Worm (Caenorhabditis elegans): ENCODE data around the gene hlh-34.
A peak's percentile ranks its signal among the peaks of the same experiment; 100 is the strongest.

ce11 chrV:13657291-13657690, 49.9 kb downstream of the hlh-34 start:
- TF ChIP-seq saeg-2 (GFP tag; IDR thresholded peaks at IDR 0.05) (0 out of 2 replicates have a peak, but pooled peaks have one; percentile 12), lin-39 (tag; optimal IDR thresholded peaks at IDR 0.05) (no peak), unc-62 (GFP tag; optimal IDR thresholded peaks at IDR 0.05 in 1 of 2) (peak in 1 of 2 experiments; percentile 97), unc-62 (tag; optimal IDR thresholded peaks at IDR 0.05) (no peak), aly-2 (tag; optimal IDR thresholded peaks at IDR 0.05) (no peak), unc-39 (tag; optimal IDR thresholded peaks at IDR 0.05) (no peak), pqm-1 (tag; optimal IDR thresholded peaks at IDR 0.05) (peak; percentile 17), nhr-11 (tag; optimal IDR thresholded peaks at IDR 0.05) (peak; percentile 34), pha-4 (GFP tag; IDR thresholded peaks at IDR 0.05) (no peak), pha-4 (tag; optimal IDR thresholded peaks at IDR 0.05) (no peak), R02D3.7 (tag; optimal IDR thresholded peaks at IDR 0.05) (no peak), Y105C5A.15 (GFP tag; IDR thresholded peaks at IDR 0.05) (no peak), daf-19 (GFP tag; conservative IDR thresholded peaks at IDR 0.05) (no peak), dve-1 (tag; optimal IDR thresholded peaks at IDR 0.05; ENCODE audit: insufficient read depth) (peak; percentile 97), ceh-82 (tag; optimal IDR thresholded peaks at IDR 0.05) (no peak), egl-43 (GFP tag; IDR thresholded peaks at IDR 0.05) (no peak; the same call in 1 of the 2 replicates)
